Worm (Caenorhabditis elegans): ENCODE data around the gene H23L24.1.

The H23L24.1 gene

DNA sequence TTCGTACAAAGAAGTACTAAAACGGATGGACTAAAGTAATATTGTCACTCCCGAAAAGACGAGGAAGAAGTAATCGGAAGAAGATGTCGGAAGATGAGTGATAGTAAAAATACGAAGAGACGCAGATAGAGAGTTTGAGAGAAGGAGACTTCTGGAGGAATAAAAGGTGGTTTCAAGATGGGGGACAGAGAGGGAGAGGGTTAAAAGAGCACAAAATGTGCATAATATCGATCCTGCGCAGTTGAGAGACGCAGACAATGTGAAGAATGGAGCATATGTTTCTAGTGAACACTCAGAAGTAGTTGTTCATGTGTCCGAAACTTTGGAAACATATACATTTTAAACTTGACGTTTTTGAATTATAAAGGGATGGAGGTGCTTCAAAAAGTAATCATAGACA lies 44.2 kb downstream of the H23L24.1 start:
- no peak for TF ChIP-seq snu-23 (GFP tag; optimal IDR thresholded peaks at IDR 0.05)
- TF ChIP-seq fkh-4 (tag; optimal IDR thresholded peaks at IDR 0.05; ENCODE audit: borderline replicate concordance), result peak; percentile 65
- TF ChIP-seq swsn-7 (tag; optimal IDR thresholded peaks at IDR 0.05), result peak; percentile 49
- peak; percentile 41 for TF ChIP-seq tbx-2 (tag; optimal IDR thresholded peaks at IDR 0.05)
- TF ChIP-seq dpl-1 (GFP tag; optimal IDR thresholded peaks at IDR 0.05), result peak in 1 of 3 experiments; percentile 32
- TF ChIP-seq pax-3 (tag; optimal IDR thresholded peaks at IDR 0.05), result no peak
- TF ChIP-seq dsc-1 (tag; optimal IDR thresholded peaks at IDR 0.05), result peak; percentile 92
- peak; percentile 5 for TF ChIP-seq fos-1 (tag; optimal IDR thresholded peaks at IDR 0.05)
- TF ChIP-seq sox-4 (tag; optimal IDR thresholded peaks at IDR 0.05), result no peak
- no peak for TF ChIP-seq alr-1 (tag; optimal IDR thresholded peaks at IDR 0.05; ENCODE audit: borderline replicate concordance)
- TF ChIP-seq nhr-11 (tag; optimal IDR thresholded peaks at IDR 0.05), result no peak
- TF ChIP-seq isw-1 (GFP tag; IDR thresholded peaks at IDR 0.05), result peak; percentile 35
- TF ChIP-seq mdl-1 (tag; optimal IDR thresholded peaks at IDR 0.05), result no peak
- TF ChIP-seq lin-15B (tag; optimal IDR thresholded peaks at IDR 0.05), result no peak
- TF ChIP-seq lsy-2 (tag; optimal IDR thresholded peaks at IDR 0.05), result peak; percentile 21 to 43
- no peak for TF ChIP-seq ceh-63 (GFP tag; optimal IDR thresholded peaks at IDR 0.05)
- peak; percentile 47 for TF ChIP-seq fkh-8 (tag; optimal IDR thresholded peaks at IDR 0.05)
- peak in 1 of 2 experiments; percentile 43 for TF ChIP-seq lin-35 (GFP tag; optimal IDR thresholded peaks at IDR 0.05)
- peak; percentile 48 for TF ChIP-seq zag-1 (tag; optimal IDR thresholded peaks at IDR 0.05)
- peak; percentile 14 for TF ChIP-seq xbp-1 (tag; optimal IDR thresholded peaks at IDR 0.05)
- TF ChIP-seq tlp-1 (tag; optimal IDR thresholded peaks at IDR 0.05), result no peak
- TF ChIP-seq sup-37 (GFP tag; optimal IDR thresholded peaks at IDR 0.05), result no peak
- no peak for TF ChIP-seq aly-2 (tag; optimal IDR thresholded peaks at IDR 0.05)
- peak; percentile 11 for TF ChIP-seq skn-1 (tag; optimal IDR thresholded peaks at IDR 0.05)
- peak; percentile 46 for TF ChIP-seq egl-13 (tag; optimal IDR thresholded peaks at IDR 0.05)
- TF ChIP-seq blmp-1 (tag; optimal IDR thresholded peaks at IDR 0.05), result no peak
- TF ChIP-seq lin-14 (GFP tag; optimal IDR thresholded peaks at IDR 0.05), result peak; percentile 92
- peak; percentile 84 for TF ChIP-seq fkh-10 (GFP tag; optimal IDR thresholded peaks at IDR 0.05)
- peak; percentile 24 for TF ChIP-seq irx-1 (tag; optimal IDR thresholded peaks at IDR 0.05)
- no peak for TF ChIP-seq unc-130 (tag; optimal IDR thresholded peaks at IDR 0.05)
- TF ChIP-seq hpl-2 (GFP tag; optimal IDR thresholded peaks at IDR 0.05), result no peak
- peak; percentile 53 for TF ChIP-seq nhr-71 (tag; optimal IDR thresholded peaks at IDR 0.05)
- no peak for TF ChIP-seq unc-98 (GFP tag; IDR thresholded peaks at IDR 0.05)
- peak; percentile 15 to 66 (median 34) for TF ChIP-seq ceh-82 (tag; optimal IDR thresholded peaks at IDR 0.05)
- peak; percentile 49 for TF ChIP-seq unc-86 (tag; optimal IDR thresholded peaks at IDR 0.05)
- peak; percentile 43 to 56 for TF ChIP-seq efl-1 (optimal IDR thresholded peaks at IDR 0.05)
- TF ChIP-seq efl-1 (GFP tag; optimal IDR thresholded peaks at IDR 0.05 in 1 of 2), result peak in 1 of 2 experiments; percentile 9
- TF ChIP-seq nhr-47 (tag; optimal IDR thresholded peaks at IDR 0.05), result peak; percentile 45
- no peak for TF ChIP-seq ets-5 (GFP tag; IDR thresholded peaks at IDR 0.05)
- TF ChIP-seq hlh-17 (GFP tag; optimal IDR thresholded peaks at IDR 0.05; ENCODE audit: borderline replicate concordance), result no peak

DNA sequence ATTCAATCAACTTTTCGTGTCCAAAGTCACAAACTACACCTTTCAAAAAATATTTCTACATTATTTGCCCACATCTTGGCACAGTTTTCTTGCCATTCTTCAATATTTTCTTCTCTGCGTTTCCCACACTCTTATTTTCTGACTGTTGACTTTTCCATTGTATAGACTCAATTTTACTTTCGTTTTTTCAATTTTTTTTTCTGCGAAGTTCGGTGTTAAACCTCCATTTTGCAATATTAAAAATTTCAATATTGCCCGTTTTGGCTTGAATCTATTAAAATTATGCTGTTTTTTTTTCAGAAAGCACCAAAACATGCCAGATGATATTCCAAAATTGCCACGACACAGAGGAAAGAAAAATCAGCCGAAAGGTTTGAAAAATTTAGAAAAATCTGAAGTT lies 46.3 kb downstream of the H23L24.1 start, which contains the start of gene cdc-50.B:
cdc-50.B (plus strand) TSS at position 301 of the 400 bp plus-strand sequence.
- TF ChIP-seq tbx-2 (tag; optimal IDR thresholded peaks at IDR 0.05) (no peak), blmp-1 (tag; optimal IDR thresholded peaks at IDR 0.05) (peak; percentile 18)

Data from whole organism, L1 larva.